Worm (Caenorhabditis elegans) whole organism, early embryonic: ENCODE measurements around the gene magi-1.

ENCODE experiments used
- B0310.2 ChIP-seq: sonication (generic microtip); optimal IDR thresholded peaks from 2 replicates; lab custom pipeline; 2016; ENCODE audit warnings: mild to moderate bottlenecking, missing genetic modification characterization, missing compliant biosample characterization
- F13C5.2 ChIP-seq: sonication (generic microtip); optimal IDR thresholded peaks from 2 replicates; lab custom pipeline; 2017; ENCODE audit warnings: mild to moderate bottlenecking, missing genetic modification characterization, inconsistent platforms, missing compliant biosample characterization
- aly-1 ChIP-seq: sonication (generic microtip); optimal IDR thresholded peaks from 2 replicates; lab custom pipeline; 2016; ENCODE audit warnings: missing genetic modification characterization, missing compliant biosample characterization
- ama-1 ChIP-seq: fragments of 150-350 bp; optimal IDR thresholded peaks from 2 replicates; lab custom pipeline; 2014
- ceh-13 ChIP-seq: fragments of 200-800 bp; sonication (Bioruptor generic); optimal IDR thresholded peaks from 2 replicates; lab custom pipeline; 2018; ENCODE audit warnings: mild to moderate bottlenecking, missing genetic modification characterization, missing compliant biosample characterization
- ceh-36 ChIP-seq: sonication (generic microtip); optimal IDR thresholded peaks from 2 replicates; lab custom pipeline; 2016; ENCODE audit warnings: missing genetic modification characterization, inconsistent platforms, missing compliant biosample characterization
- ets-7 ChIP-seq: sonication (generic microtip); optimal IDR thresholded peaks from 2 replicates; lab custom pipeline; 2016; ENCODE audit warnings: missing genotype, missing genetic modification characterization, missing compliant biosample characterization
- flt-1 ChIP-seq: fragments of 200-800 bp; sonication (Bioruptor generic); IDR thresholded peaks from 2 replicates; pipeline ENCODE4 v1.3.6; 2022; ENCODE audit warnings: missing genetic modification characterization, missing compliant biosample characterization
- hmbx-1 ChIP-seq: sonication (generic microtip); optimal IDR thresholded peaks from 2 replicates; lab custom pipeline; 2016; ENCODE audit warnings: mild to moderate bottlenecking, missing genetic modification characterization, missing compliant biosample characterization
- hmg-4 ChIP-seq: fragments of 200-800 bp; sonication (Bioruptor generic); optimal IDR thresholded peaks from 2 replicates; lab custom pipeline; 2018; ENCODE audit warnings: mild to moderate bottlenecking, missing genetic modification characterization, missing compliant biosample characterization
- hnd-1 ChIP-seq: sonication (generic microtip); optimal IDR thresholded peaks from 2 replicates; lab custom pipeline; 2016; ENCODE audit warnings: missing genetic modification characterization, missing compliant biosample characterization
- pes-1 ChIP-seq: fragments of 200-800 bp; sonication (Bioruptor generic); IDR thresholded peaks from 2 replicates; pipeline ENCODE4 v1.3.6; 2022; ENCODE audit warnings: missing genetic modification reagents, missing genetic modification characterization, missing compliant biosample characterization
- scrt-1 ChIP-seq: fragments of 200-800 bp; sonication (Bioruptor generic); IDR thresholded peaks from 2 replicates; pipeline ENCODE4 v1.3.6; 2022; ENCODE audit warnings: missing genetic modification characterization, missing compliant biosample characterization
- sea-1 ChIP-seq: fragments of 200-800 bp; sonication (Bioruptor generic); conservative IDR thresholded peaks from 2 replicates; pipeline ENCODE4 v1.3.6; 2022; ENCODE audit warnings: missing genetic modification characterization, missing compliant biosample characterization
- tbx-11 ChIP-seq: fragments of 200-800 bp; sonication (Bioruptor generic); IDR thresholded peaks from 2 replicates; pipeline ENCODE4 v1.3.6; 2022; ENCODE audit warnings: missing genetic modification characterization, missing compliant biosample characterization
- tbx-37 ChIP-seq: fragments of 200-800 bp; sonication (Bioruptor generic); conservative IDR thresholded peaks from 2 replicates; pipeline ENCODE4 v1.3.6; 2022; ENCODE audit warnings: missing genetic modification reagents, missing genetic modification characterization, missing compliant biosample characterization
- tra-4 ChIP-seq: sonication (generic microtip); optimal IDR thresholded peaks from 2 replicates; lab custom pipeline; 2017; ENCODE audit warnings: missing genetic modification characterization, missing compliant biosample characterization

Gene magi-1

DNA sequence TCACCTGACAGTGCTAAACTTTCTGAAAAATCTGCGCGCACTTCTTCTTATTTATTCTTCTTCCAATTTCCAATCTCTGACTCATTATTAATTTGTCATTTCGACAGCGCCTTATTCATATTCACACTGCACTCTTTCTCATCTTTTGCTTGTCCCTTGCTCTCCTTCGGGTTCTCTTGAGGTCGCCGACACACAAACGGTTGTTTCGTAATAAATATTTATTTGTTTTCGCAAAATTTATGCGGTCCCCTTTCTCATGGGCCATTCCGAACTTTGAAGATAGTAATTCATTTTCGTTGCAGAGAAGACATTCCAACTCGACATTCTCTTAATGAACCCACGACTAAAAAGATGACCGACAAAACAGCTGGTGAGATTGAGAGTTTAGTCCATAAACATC, at the start of gene magi-1:
Gene magi-1 (plus strand): TSS at position 301 of the 400 bp plus-strand sequence.
- TF ChIP-seq pes-1 (GFP tag; lab: Robert Waterston, UW) (no peak), tbx-11 (GFP tag; lab: Robert Waterston, UW) (no peak), F13C5.2 (no peak), ceh-13 (no peak), hnd-1 (tag; lab: Kevin White, UChicago) (no peak), ets-7 (tag; lab: Kevin White, UChicago) (no peak)

DNA sequence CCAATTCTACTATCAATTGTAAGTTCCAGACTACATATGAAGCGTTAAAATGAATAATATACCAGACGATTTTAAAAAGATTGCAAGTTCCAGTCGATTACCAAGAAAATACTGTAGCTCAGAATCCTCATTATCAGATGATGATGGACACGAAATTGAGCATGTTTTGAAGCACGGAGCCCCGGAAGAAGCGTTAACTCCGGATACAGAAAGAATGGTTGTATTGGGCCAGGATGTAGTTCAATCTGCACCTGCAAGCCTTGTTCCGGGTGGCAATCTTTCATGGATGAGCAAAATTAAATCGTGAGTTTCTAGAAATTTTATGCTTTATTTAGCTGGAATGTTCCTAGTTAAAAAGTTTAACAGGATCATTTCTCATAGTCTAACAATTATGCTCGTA, 46.8 kb upstream of the magi-1 start, which contains the start of gene atg-4.2:
Gene atg-4.2 (plus strand): TSS at position 24 of the 400 bp plus-strand sequence.
- TF ChIP-seq hmbx-1 (tag; lab: Kevin White, UChicago) (no peak), ceh-36 (tag; lab: Kevin White, UChicago) (no peak), hmg-4 (no peak), B0310.2 (tag; lab: Kevin White, UChicago) (no peak), tra-4 (tag; lab: Kevin White, UChicago) (no peak), ets-7 (tag; lab: Kevin White, UChicago) (no peak), aly-1 (no peak), tbx-37 (GFP tag; lab: Robert Waterston, UW) (no peak), tbx-11 (GFP tag; lab: Robert Waterston, UW) (no peak), F13C5.2 (no peak), sea-1 (GFP tag; lab: Robert Waterston, UW) (no peak), ama-1 (no peak), pes-1 (GFP tag; lab: Robert Waterston, UW) (no peak), flt-1 (GFP tag; lab: Robert Waterston, UW) (no peak)

DNA sequence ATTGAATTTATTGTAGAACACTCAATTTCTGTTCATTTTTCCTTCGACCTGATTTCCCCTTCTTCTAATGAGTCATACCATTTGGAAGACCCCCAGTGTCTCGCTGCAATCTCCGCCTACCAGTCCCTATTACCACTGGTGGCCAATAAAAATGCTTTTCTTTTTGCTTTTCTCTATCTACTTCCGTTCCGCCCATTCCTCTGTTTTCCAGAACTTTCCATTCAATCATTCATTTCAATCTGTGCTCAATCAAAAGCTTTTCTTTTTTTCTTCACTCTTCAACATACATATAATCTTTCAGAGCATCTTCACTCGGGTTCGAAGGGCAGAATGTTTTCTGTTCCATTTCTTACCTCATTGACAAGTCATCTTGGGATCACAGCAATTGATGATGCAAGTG, 41.3 kb upstream of the magi-1 start, which contains the start of gene inx-8:
Gene inx-8 (plus strand): TSS at position 301 of the 400 bp plus-strand sequence.
- TF ChIP-seq ceh-13 (no peak), tbx-11 (GFP tag; lab: Robert Waterston, UW) (no peak), tbx-37 (GFP tag; lab: Robert Waterston, UW) (no peak)

ce11 chrIV:11676054-11676453, 38.8 kb upstream of the magi-1 start, which contains the start of gene inx-9:
Gene inx-9 (plus strand): TSS chrIV:11676354.
- no peak for TF ChIP-seq hmbx-1 (tag; lab: Kevin White, UChicago)
- no peak for TF ChIP-seq ceh-13
- no peak for TF ChIP-seq scrt-1 (GFP tag; lab: Robert Waterston, UW)
- TF ChIP-seq B0310.2 (tag; lab: Kevin White, UChicago), result no peak
- TF ChIP-seq F13C5.2, result no peak
- no peak for TF ChIP-seq ama-1
- TF ChIP-seq ceh-36 (tag; lab: Kevin White, UChicago), result no peak
- TF ChIP-seq ets-7 (tag; lab: Kevin White, UChicago), result no peak
- TF ChIP-seq tbx-11 (GFP tag; lab: Robert Waterston, UW), result no peak
- TF ChIP-seq tbx-37 (GFP tag; lab: Robert Waterston, UW), result no peak
- TF ChIP-seq hmg-4, result no peak
- no peak for TF ChIP-seq tra-4 (tag; lab: Kevin White, UChicago)

DNA sequence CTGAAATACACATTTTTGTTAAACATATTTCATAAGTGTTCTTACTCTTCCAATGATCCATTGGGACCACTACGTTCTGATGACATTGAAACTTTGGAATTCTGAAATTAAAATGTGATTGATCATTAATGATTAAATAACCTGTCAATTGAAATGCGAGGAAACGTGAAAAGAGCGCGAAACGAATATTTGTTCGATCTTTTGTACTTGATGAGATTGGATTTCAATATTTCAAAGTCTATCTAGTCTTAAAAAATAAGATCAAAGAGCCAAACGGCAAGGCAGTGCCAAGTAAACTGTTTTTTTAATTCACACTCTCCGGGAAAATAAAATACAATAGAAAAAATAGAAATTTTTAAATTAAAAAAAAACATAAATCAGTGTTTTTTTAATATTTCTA, 32.9 kb upstream of the magi-1 start, which contains the start of gene ZK792.4:
Gene ZK792.4 (minus strand): TSS at position 101 of the 400 bp plus-strand sequence.
- TF ChIP-seq hnd-1 (tag; lab: Kevin White, UChicago) (no peak), sea-1 (GFP tag; lab: Robert Waterston, UW) (no peak), ama-1 (no peak), tbx-37 (GFP tag; lab: Robert Waterston, UW) (no peak), aly-1 (no peak), B0310.2 (tag; lab: Kevin White, UChicago) (no peak), tbx-11 (GFP tag; lab: Robert Waterston, UW) (no peak), ceh-36 (tag; lab: Kevin White, UChicago) (no peak), scrt-1 (GFP tag; lab: Robert Waterston, UW) (no peak), F13C5.2 (no peak), ets-7 (tag; lab: Kevin White, UChicago) (no peak), pes-1 (GFP tag; lab: Robert Waterston, UW) (no peak), ceh-13 (no peak), tra-4 (tag; lab: Kevin White, UChicago) (no peak), flt-1 (GFP tag; lab: Robert Waterston, UW) (no peak)

ce11 chrIV:11688018-11688417, 26.8 kb upstream of the magi-1 start, which contains the start of gene ZK792.5:
Gene ZK792.5 (minus strand): TSS chrIV:11688118.
- TF ChIP-seq sea-1 (GFP tag; lab: Robert Waterston, UW) (no peak), ceh-36 (tag; lab: Kevin White, UChicago) (no peak), ets-7 (tag; lab: Kevin White, UChicago) (no peak), hmg-4 (no peak), pes-1 (GFP tag; lab: Robert Waterston, UW) (no peak), ceh-13 (no peak), tbx-37 (GFP tag; lab: Robert Waterston, UW) (no peak), flt-1 (GFP tag; lab: Robert Waterston, UW) (no peak)

- TF ChIP-seq ets-7 (tag; lab: Kevin White, UChicago) (no peak), sea-1 (GFP tag; lab: Robert Waterston, UW) (no peak), scrt-1 (GFP tag; lab: Robert Waterston, UW) (no peak), hnd-1 (tag; lab: Kevin White, UChicago) (no peak), B0310.2 (tag; lab: Kevin White, UChicago) (no peak), flt-1 (GFP tag; lab: Robert Waterston, UW) (no peak), F13C5.2 (no peak), ceh-13 (no peak), hmbx-1 (tag; lab: Kevin White, UChicago) (no peak), ama-1 (no peak), tra-4 (tag; lab: Kevin White, UChicago) (no peak), ceh-36 (tag; lab: Kevin White, UChicago) (no peak), tbx-37 (GFP tag; lab: Robert Waterston, UW) (no peak), aly-1 (no peak), tbx-11 (GFP tag; lab: Robert Waterston, UW) (no peak), pes-1 (GFP tag; lab: Robert Waterston, UW) (no peak), hmg-4 (no peak)
Observed at ce11 chrIV:11690988-11691387, 23.9 kb upstream of the magi-1 start, which contains the start of gene let-60. Gene let-60 (minus strand): TSS chrIV:11691088.
